Worm (Caenorhabditis elegans) whole organism, young adult: ENCODE data around the gene Y46E12BL.2.

Source experiments
- Y67H2A.10 ChIP-seq: fragments of 200-800 bp; sonication (Bioruptor generic); conservative IDR thresholded peaks from 2 replicates; pipeline ENCODE4 v1.3.6; 2022; ENCODE audit warnings: missing genetic modification reagents, missing genetic modification characterization, missing compliant biosample characterization
- Y95B8A.8 ChIP-seq: fragments of 200-800 bp; sonication (Bioruptor generic); IDR thresholded peaks from 2 replicates; pipeline ENCODE4 v1.3.6; 2022; ENCODE audit warnings: missing genetic modification reagents, missing genetic modification characterization, missing compliant biosample characterization
- ceh-79 ChIP-seq: sonication (generic microtip); optimal IDR thresholded peaks from 2 replicates; lab custom pipeline; 2017; ENCODE audit warnings: mild to moderate bottlenecking, missing genetic modification characterization, missing compliant biosample characterization
- egrh-3 ChIP-seq: fragments of 200-800 bp; sonication (Bioruptor generic); IDR thresholded peaks from 2 replicates; pipeline ENCODE4 v1.3.6; 2022; ENCODE audit warnings: missing genetic modification reagents, missing genetic modification characterization, missing compliant biosample characterization
- madf-8 ChIP-seq: fragments of 200-800 bp; sonication (Bioruptor generic); conservative IDR thresholded peaks from 2 replicates; pipeline ENCODE4 v1.3.6; 2022; ENCODE audit warnings: missing genetic modification reagents, missing genetic modification characterization, missing compliant biosample characterization
- sea-2 ChIP-seq: fragments of 200-800 bp; sonication (Bioruptor generic); IDR thresholded peaks from 2 replicates; pipeline ENCODE4 v1.3.6; 2022; ENCODE audit warnings: missing genetic modification characterization, missing compliant biosample characterization
- zfh-2 ChIP-seq: fragments of 200-800 bp; sonication (Bioruptor generic); conservative IDR thresholded peaks from 2 replicates; pipeline ENCODE4 v1.3.6; 2022; ENCODE audit warnings: missing genetic modification reagents, missing genetic modification characterization, missing compliant biosample characterization

The Y46E12BL.2 gene

ce11 chrII:15272962-15273361 is 40.2 kb downstream of the Y46E12BL.2 start:
- TF ChIP-seq madf-8, result no peak
- no peak for TF ChIP-seq Y67H2A.10 (GFP tag; lab: Robert Waterston, UW)
- TF ChIP-seq Y95B8A.8 (GFP tag; lab: Robert Waterston, UW), result no peak
- TF ChIP-seq ceh-79, result peak; percentile 3
- 0 out of 2 replicates have a peak, but pooled peaks have one; percentile 29 for TF ChIP-seq sea-2 (GFP tag; lab: Robert Waterston, UW)
- peak; percentile 88 for TF ChIP-seq zfh-2 (GFP tag; lab: Robert Waterston, UW)
- peak; percentile 81; the same call in 1 of the 2 replicates for TF ChIP-seq egrh-3
- TF ChIP-seq, all 124 proteins: peak for 4
